Worm (Caenorhabditis elegans): ENCODE data around the gene set-3.

set-3 gene

ce11 chrIII:9734030-9734429, 39.7 kb upstream of the set-3 start:
- no peak for TF ChIP-seq elt-3 (tag; optimal IDR thresholded peaks at IDR 0.05)
- TF ChIP-seq fos-1 (tag; optimal IDR thresholded peaks at IDR 0.05), result no peak
- TF ChIP-seq ceh-16 (tag; optimal IDR thresholded peaks at IDR 0.05), result no peak
- no peak for TF ChIP-seq egl-27 (tag; optimal IDR thresholded peaks at IDR 0.05)
- no peak for TF ChIP-seq lin-13 (GFP tag; optimal IDR thresholded peaks at IDR 0.05)
- TF ChIP-seq lin-39 (tag; optimal IDR thresholded peaks at IDR 0.05), result no peak
- no peak for TF ChIP-seq sma-9 (GFP tag; optimal IDR thresholded peaks at IDR 0.05)
- TF ChIP-seq sma-9 (tag; optimal IDR thresholded peaks at IDR 0.05), result no peak
- no peak for TF ChIP-seq nhr-77 (tag; optimal IDR thresholded peaks at IDR 0.05)
- no peak for TF ChIP-seq mab-5 (tag; optimal IDR thresholded peaks at IDR 0.05)
- no peak for TF ChIP-seq sma-3 (GFP tag; optimal IDR thresholded peaks at IDR 0.05)
- TF ChIP-seq nhr-129 (tag; optimal IDR thresholded peaks at IDR 0.05), result no peak

DNA sequence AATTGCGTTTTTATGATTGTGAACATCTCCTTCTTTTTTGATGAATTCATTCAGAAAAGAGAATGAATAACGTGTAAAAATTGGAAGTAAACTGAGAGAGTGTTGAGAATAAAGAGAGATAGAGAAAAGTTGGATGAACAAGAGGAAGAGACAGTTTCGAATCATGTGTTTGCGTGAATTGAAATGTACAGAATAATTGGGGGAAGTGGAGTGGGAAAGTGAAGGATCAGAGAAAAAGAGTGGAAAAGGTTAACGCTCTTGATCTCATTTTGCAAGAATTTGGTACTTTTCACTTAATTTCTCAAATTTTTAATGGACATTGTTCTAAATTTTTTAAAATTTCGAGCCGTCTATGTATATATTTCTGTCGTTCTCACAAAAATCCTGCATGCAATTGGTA, 39.0 kb upstream of the set-3 start:
- TF ChIP-seq sem-4 (tag; optimal IDR thresholded peaks at IDR 0.05) (no peak), nhr-129 (tag; optimal IDR thresholded peaks at IDR 0.05) (peak; percentile 19), lin-11 (tag; optimal IDR thresholded peaks at IDR 0.05) (no peak), ztf-1 (GFP tag; conservative IDR thresholded peaks at IDR 0.05) (no peak)

DNA sequence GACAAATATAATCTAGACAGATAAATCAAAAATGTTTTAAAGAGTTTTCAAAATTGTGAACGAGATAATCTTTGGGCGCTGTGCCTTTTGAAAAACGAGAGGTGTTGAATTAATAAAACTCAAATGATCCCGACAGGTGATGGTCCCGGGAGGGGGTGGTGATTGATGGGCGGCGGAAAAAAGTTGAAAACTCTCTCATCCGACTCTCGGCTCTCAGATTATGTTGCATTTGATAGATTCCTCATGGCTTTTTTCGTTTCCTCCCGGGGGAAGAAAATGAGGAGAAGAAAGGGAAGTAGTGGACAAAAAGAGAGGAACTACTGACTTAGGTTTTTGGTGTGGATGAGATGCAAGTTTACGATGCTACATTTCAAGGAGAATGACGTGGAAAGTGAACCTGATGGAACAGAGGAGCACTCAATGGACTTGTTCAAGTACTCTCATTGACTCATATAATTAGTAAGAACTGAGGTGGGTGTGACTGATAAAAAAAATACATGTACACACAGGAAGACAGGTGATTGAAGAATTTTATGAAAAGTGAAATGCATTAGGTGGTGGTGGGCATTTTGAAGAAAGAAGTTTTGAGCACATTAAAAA, 37.0 kb upstream of the set-3 start:
- TF ChIP-seq sma-9 (GFP tag; optimal IDR thresholded peaks at IDR 0.05) (no peak), sma-9 (tag; optimal IDR thresholded peaks at IDR 0.05) (no peak), zag-1 (tag; optimal IDR thresholded peaks at IDR 0.05) (peak; percentile 40), C34F6.9 (tag; optimal IDR thresholded peaks at IDR 0.05) (peak; percentile 8), nhr-23 (tag; optimal IDR thresholded peaks at IDR 0.05) (no peak), aly-2 (tag; optimal IDR thresholded peaks at IDR 0.05) (no peak), nhr-10 (tag; optimal IDR thresholded peaks at IDR 0.05) (no peak), lsy-2 (tag; optimal IDR thresholded peaks at IDR 0.05) (peak in 1 of 2 experiments; percentile 44), mab-5 (tag; optimal IDR thresholded peaks at IDR 0.05) (peak; percentile 45), mdl-1 (tag; optimal IDR thresholded peaks at IDR 0.05) (no peak)

ce11 chrIII:9730407-9730806, 36.0 kb upstream of the set-3 start:
- TF ChIP-seq ztf-11 (tag; optimal IDR thresholded peaks at IDR 0.05) (no peak), egl-27 (tag; optimal IDR thresholded peaks at IDR 0.05) (no peak), F13H6.1 (tag; optimal IDR thresholded peaks at IDR 0.05) (no peak), sma-9 (GFP tag; optimal IDR thresholded peaks at IDR 0.05) (no peak), sma-9 (tag; optimal IDR thresholded peaks at IDR 0.05) (no peak), elt-3 (tag; optimal IDR thresholded peaks at IDR 0.05) (no peak), nhr-11 (tag; optimal IDR thresholded peaks at IDR 0.05) (no peak), nhr-6 (tag; optimal IDR thresholded peaks at IDR 0.05) (no peak), nhr-21 (tag; optimal IDR thresholded peaks at IDR 0.05) (no peak), ceh-16 (tag; optimal IDR thresholded peaks at IDR 0.05) (no peak), crh-2 (tag; optimal IDR thresholded peaks at IDR 0.05) (no peak), C34F6.9 (tag; optimal IDR thresholded peaks at IDR 0.05) (no peak), alr-1 (tag; optimal IDR thresholded peaks at IDR 0.05) (no peak), R02D3.7 (tag; optimal IDR thresholded peaks at IDR 0.05) (no peak), ceh-82 (tag; optimal IDR thresholded peaks at IDR 0.05) (no peak), nhr-23 (tag; optimal IDR thresholded peaks at IDR 0.05) (no peak), aly-2 (tag; optimal IDR thresholded peaks at IDR 0.05) (no peak), ZK546.5 (tag; optimal IDR thresholded peaks at IDR 0.05) (no peak), elt-1 (tag; optimal IDR thresholded peaks at IDR 0.05) (no peak), ama-1 (optimal IDR thresholded peaks at IDR 0.05) (no peak), mdl-1 (tag; optimal IDR thresholded peaks at IDR 0.05) (no peak)

DNA sequence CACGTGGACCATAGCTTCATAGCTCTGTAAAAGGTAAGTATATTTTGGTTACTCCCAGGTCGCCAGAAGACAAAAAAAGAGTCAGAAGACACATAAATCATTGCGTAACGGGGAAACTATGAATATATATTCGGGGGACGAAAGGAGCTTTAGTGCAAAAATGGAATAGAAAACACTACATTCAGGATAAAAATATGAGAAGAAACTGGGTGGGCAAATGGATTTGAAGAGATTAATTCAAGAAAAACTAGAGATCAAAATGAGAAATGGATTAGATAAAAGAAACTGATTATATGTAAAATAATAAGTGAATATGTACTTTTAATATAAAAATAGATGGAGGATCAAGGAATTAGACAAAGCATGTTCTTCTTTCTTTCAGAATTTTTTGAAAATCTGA, 33.1 kb upstream of the set-3 start, which contains the start of gene C07A9.12:
C07A9.12 (minus strand) TSS at position 101 of the 400 bp plus-strand sequence.
- TF ChIP-seq ztf-4 (tag; optimal IDR thresholded peaks at IDR 0.05) (no peak), dmd-4 (tag; optimal IDR thresholded peaks at IDR 0.05) (no peak), crh-2 (tag; optimal IDR thresholded peaks at IDR 0.05) (no peak), R02D3.7 (tag; optimal IDR thresholded peaks at IDR 0.05) (no peak), alr-1 (tag; optimal IDR thresholded peaks at IDR 0.05) (no peak), nhr-25 (tag; optimal IDR thresholded peaks at IDR 0.05) (no peak), skn-1 (tag; optimal IDR thresholded peaks at IDR 0.05) (no peak), F13H6.1 (tag; optimal IDR thresholded peaks at IDR 0.05) (no peak), snpc-4 (tag; optimal IDR thresholded peaks at IDR 0.05) (no peak), mab-5 (tag; optimal IDR thresholded peaks at IDR 0.05) (no peak), C34F6.9 (tag; optimal IDR thresholded peaks at IDR 0.05) (no peak)
